Worm (Caenorhabditis elegans): Measurements from ENCODE around the gene egal-1.

DNA sequence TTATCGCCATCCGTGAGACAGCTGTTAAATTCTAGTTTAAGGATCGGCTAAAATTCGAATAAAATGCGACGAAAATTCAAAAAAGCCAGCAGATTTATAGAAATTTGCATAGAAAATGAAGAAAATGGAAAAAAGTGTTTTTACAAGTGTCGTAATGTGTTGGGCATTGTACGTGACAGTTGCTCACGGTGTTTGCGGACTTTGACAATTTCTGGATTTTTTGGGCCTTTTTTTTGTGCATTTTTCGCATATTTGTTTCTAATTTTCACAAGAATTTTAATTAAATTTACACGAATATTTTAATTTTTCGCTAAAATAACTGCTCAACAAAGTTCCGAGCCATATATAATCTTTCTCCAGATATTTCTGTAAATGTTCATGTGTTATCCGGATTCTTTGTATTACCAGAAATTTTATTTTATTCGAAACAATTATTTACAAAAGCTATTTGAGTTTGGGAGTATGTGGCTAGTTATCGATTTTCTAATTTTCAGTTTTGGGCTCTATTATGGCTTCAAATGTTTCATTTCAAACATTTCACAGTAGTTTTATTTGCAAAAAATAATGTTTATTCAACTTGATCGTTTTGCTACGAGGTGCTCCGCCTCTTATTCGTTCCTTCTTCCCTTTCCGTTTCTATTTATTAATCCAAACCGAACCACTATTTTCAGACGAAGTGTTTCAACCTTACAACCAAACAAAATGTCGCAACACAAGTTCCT, 23.6 kb downstream of the egal-1 start, which contains the start of gene sams-3:
- no peak for TF ChIP-seq syd-9 (tag; optimal IDR thresholded peaks at IDR 0.05)
- no peak for TF ChIP-seq nhr-11 (tag; optimal IDR thresholded peaks at IDR 0.05)
- no peak for TF ChIP-seq ceh-30 (tag; optimal IDR thresholded peaks at IDR 0.05)
- no peak for TF ChIP-seq ceh-34 (tag; optimal IDR thresholded peaks at IDR 0.05)
- TF ChIP-seq ceh-19 (GFP tag; optimal IDR thresholded peaks at IDR 0.05) = no peak
- TF ChIP-seq pha-4 (tag; optimal IDR thresholded peaks at IDR 0.05) = no peak
- TF ChIP-seq ama-1 (optimal IDR thresholded peaks at IDR 0.05) = no peak
- TF ChIP-seq dve-1 (tag; optimal IDR thresholded peaks at IDR 0.05) = no peak
